Fruit fly (Drosophila melanogaster) whole organism, pupa: Measurements from ENCODE around the gene mfas.

Experiments
- CG10348 ChIP-seq: fragments of 200-800 bp; sonication (Bioruptor generic); IDR thresholded peaks from 2 replicates; pipeline ENCODE4 v1.3.6; 2022; ENCODE audit warnings: missing biosample characterization, missing genetic modification characterization
- CG12605 ChIP-seq: fragments of 200-800 bp; sonication (Bioruptor generic); IDR thresholded peaks from 2 replicates; pipeline ENCODE4 v1.3.6; 2022; ENCODE audit warnings: missing biosample characterization, missing genetic modification characterization
- CG13204 ChIP-seq: fragments of 200-800 bp; sonication (Bioruptor generic); optimal IDR thresholded peaks from 2 replicates; lab custom pipeline; 2018; ENCODE audit warnings: missing biosample characterization, mild to moderate bottlenecking, missing genetic modification characterization, moderate library complexity
- CG14655 ChIP-seq: fragments of 200-800 bp; sonication (Bioruptor generic); optimal IDR thresholded peaks from 3 replicates; lab custom pipeline; 2017; ENCODE audit warnings: mild to moderate bottlenecking, missing biosample characterization, missing genetic modification reagents, missing genetic modification characterization
- CG34367 ChIP-seq: fragments of 200-800 bp; sonication (Bioruptor generic); optimal IDR thresholded peaks from 2 replicates; lab custom pipeline; 2018; ENCODE audit warnings: missing biosample characterization, mild to moderate bottlenecking, missing genetic modification characterization
- EcR ChIP-seq: fragments of 200-800 bp; sonication (Bioruptor generic); optimal IDR thresholded peaks from 3 replicates; lab custom pipeline; 2019; ENCODE audit warnings: missing biosample characterization, missing genetic modification characterization, mild to moderate bottlenecking, moderate library complexity, missing genetic modification reagents
- Pif1B ChIP-seq: fragments of 200-800 bp; sonication (Bioruptor generic); optimal IDR thresholded peaks from 3 replicates; lab custom pipeline; 2016; ENCODE audit warnings: missing biosample characterization, missing genetic modification characterization
- Snoo ChIP-seq: fragments of 200-800 bp; sonication (Bioruptor generic); optimal IDR thresholded peaks from 3 replicates; lab custom pipeline; 2017; ENCODE audit warnings: missing biosample characterization, mild to moderate bottlenecking, missing genetic modification characterization, inconsistent platforms

dm6 chr3R:11962739-11963214 lies 30.3 kb downstream of the mfas start, which contains the start of the genes CG3281 and aurA:
- TF ChIP-seq CG12605 (GFP tag; lab: Robert Waterston, UW) (no peak), CG10348 (GFP tag; lab: Robert Waterston, UW) (no peak), Snoo (tag; lab: Kevin White, UChicago) (peak; percentile 16), CG14655 (GFP tag; lab: Kevin White, UChicago) (no peak), EcR (GFP tag; lab: Kevin White, UChicago) (peak; percentile 67), CG34367 (peak; percentile 7), Pif1B (GFP tag; lab: Kevin White, UChicago) (no peak), CG13204 (GFP tag; lab: Kevin White, UChicago) (no peak)
